Worm (Caenorhabditis elegans) whole organism, L1 larva: ENCODE measurements around the gene flp-21.

Experiments used
- ceh-63 ChIP-seq: fragments of 200-800 bp; sonication (Bioruptor generic); optimal IDR thresholded peaks from 2 replicates; lab custom pipeline; 2018; ENCODE audit warnings: mild to moderate bottlenecking, missing genetic modification characterization, missing compliant biosample characterization
- ceh-82 ChIP-seq, 3 experiments: fragments of 150-350 bp in 1 of 3; sonication (generic microtip) in 2 of 3; optimal IDR thresholded peaks; 2 replicates each; lab custom pipeline; 2014 to 2017; ENCODE audit warnings: missing biosample characterization in 3 of 3, missing genetic modification characterization in 3 of 3
- elt-2 ChIP-seq: sonication (generic microtip); optimal IDR thresholded peaks from 2 replicates; lab custom pipeline; 2016; ENCODE audit warnings: missing genetic modification characterization, mild to moderate bottlenecking, inconsistent platforms, missing compliant biosample characterization, missing genetic modification reagents
- grh-1 ChIP-seq: fragments of 200-800 bp; sonication (Bioruptor generic); IDR thresholded peaks from 2 replicates; pipeline ENCODE4 v1.3.6; 2022; ENCODE audit warnings: missing genetic modification reagents, missing genetic modification characterization, missing compliant biosample characterization
- lin-14 ChIP-seq: fragments of 200-800 bp; sonication (Bioruptor generic); optimal IDR thresholded peaks from 2 replicates; lab custom pipeline; 2018; ENCODE audit warnings: mild to moderate bottlenecking, missing genetic modification characterization, moderate library complexity, missing compliant biosample characterization
- mep-1 ChIP-seq: fragments of 150-350 bp; optimal IDR thresholded peaks from 2 replicates; lab custom pipeline; 2014; ENCODE audit warnings: missing biosample characterization, missing genetic modification characterization
- nhr-12 ChIP-seq: sonication (generic microtip); optimal IDR thresholded peaks from 2 replicates; lab custom pipeline; 2017; ENCODE audit warnings: missing biosample characterization, missing genetic modification characterization
- nhr-237 ChIP-seq: fragments of 150-350 bp; optimal IDR thresholded peaks from 2 replicates; lab custom pipeline; 2014; ENCODE audit warnings: missing biosample characterization, missing genetic modification characterization
- nhr-28 ChIP-seq: fragments of 150-350 bp; optimal IDR thresholded peaks from 2 replicates; lab custom pipeline; 2014; ENCODE audit warnings: missing biosample characterization, missing genetic modification characterization
- tlp-1 ChIP-seq: fragments of 150-350 bp; optimal IDR thresholded peaks from 2 replicates; lab custom pipeline; 2014; ENCODE audit warnings: missing biosample characterization, missing genetic modification characterization
- unc-62 ChIP-seq: fragments of 150-350 bp; optimal IDR thresholded peaks from 2 replicates; lab custom pipeline; 2014; ENCODE audit warnings: missing biosample characterization, missing genetic modification reagents, missing genetic modification characterization
- zag-1 ChIP-seq: fragments of 150-350 bp; optimal IDR thresholded peaks from 2 replicates; lab custom pipeline; 2014; ENCODE audit warnings: missing biosample characterization, missing genetic modification characterization

DNA sequence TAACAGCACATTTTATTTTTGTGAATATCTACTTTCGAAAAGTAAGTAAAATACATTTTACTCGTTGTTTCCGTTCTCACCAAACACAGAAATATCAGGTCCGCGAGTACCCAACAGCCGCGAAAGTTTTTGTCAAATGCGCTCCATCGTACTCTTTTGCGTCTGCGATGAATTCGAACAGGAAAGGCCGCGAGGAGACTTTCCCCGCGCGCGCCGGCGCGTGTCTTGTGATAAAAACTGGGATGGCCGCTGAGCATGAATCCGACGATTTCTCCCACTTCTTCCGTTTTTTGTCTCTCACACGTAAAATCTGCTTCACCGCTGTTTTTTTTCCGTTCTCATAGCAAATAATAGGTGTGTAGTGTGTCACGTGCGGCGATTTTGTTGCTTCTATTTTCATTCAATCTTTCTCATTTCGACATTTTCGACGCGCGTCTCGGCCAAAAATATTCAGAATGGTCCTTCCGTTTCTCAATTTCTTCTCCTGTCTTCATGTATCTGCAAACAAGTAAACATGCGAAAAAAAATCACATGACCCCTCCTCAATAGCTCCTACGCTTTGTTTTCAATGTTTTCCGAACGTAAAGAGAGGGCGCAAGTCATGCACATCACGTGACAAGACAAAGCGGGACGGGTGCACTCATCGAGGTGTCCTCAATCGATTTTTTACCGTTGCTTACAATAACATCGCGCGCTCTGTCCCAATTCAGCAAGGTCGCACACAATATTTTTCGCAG is 11.1 kb downstream of the flp-21 start, which contains the start of gene uvs-1:
- TF ChIP-seq tlp-1 (no peak), ceh-82 (tag; optimal IDR thresholded peaks at IDR 0.05; lab: Kevin White, UChicago) (peak in 2 of 3 experiments; percentile 20 to 78), nhr-237 (tag; lab: Kevin White, UChicago) (no peak), mep-1 (tag; lab: Kevin White, UChicago) (peak; percentile 57), nhr-28 (no peak), zag-1 (tag; lab: Kevin White, UChicago) (no peak), elt-2 (tag; lab: Kevin White, UChicago) (peak; percentile 38), grh-1 (GFP tag; lab: Robert Waterston, UW) (no peak), nhr-12 (no peak), unc-62 (GFP tag; lab: Kevin White, UChicago) (no peak), lin-14 (GFP tag; lab: Kevin White, UChicago) (peak; percentile 78), ceh-63 (GFP tag; lab: Kevin White, UChicago) (no peak)
